Fruit fly (Drosophila melanogaster) whole organism, embryonic: ENCODE data around the gene Arfip.

Experiments used
- BEAF-32 ChIP-seq: fragments of 200-800 bp; sonication (Bioruptor generic); optimal IDR thresholded peaks from 3 replicates; lab custom pipeline; 2017; ENCODE audit warnings: missing biosample characterization, missing genetic modification characterization, mild to moderate bottlenecking, moderate library complexity, missing genetic modification reagents
- CG11695 ChIP-seq: fragments of 200-800 bp; sonication (Bioruptor generic); IDR thresholded peaks from 3 replicates; pipeline ENCODE4 v1.3.6; 2022; ENCODE audit warnings: missing biosample characterization, missing genetic modification characterization
- CG12219 ChIP-seq: fragments of 200-800 bp; sonication (Bioruptor generic); optimal IDR thresholded peaks from 3 replicates; lab custom pipeline; 2018; ENCODE audit warnings: missing biosample characterization, mild to moderate bottlenecking, missing genetic modification characterization
- CG12299 ChIP-seq: fragments of 200-800 bp; sonication (Bioruptor generic); optimal IDR thresholded peaks from 2 replicates; lab custom pipeline; 2018; ENCODE audit warnings: missing biosample characterization, mild to moderate bottlenecking, missing genetic modification characterization
- CG14965 ChIP-seq: fragments of 200-800 bp; sonication (Bioruptor generic); optimal IDR thresholded peaks from 2 replicates; lab custom pipeline; 2016; ENCODE audit warnings: missing biosample characterization, missing genetic modification characterization, borderline replicate concordance
- CG15073 ChIP-seq: fragments of 200-800 bp; sonication (Bioruptor generic); optimal IDR thresholded peaks from 2 replicates; lab custom pipeline; 2016; ENCODE audit warnings: missing biosample characterization, missing genetic modification characterization
- CG15269 ChIP-seq: fragments of 200-800 bp; sonication (Bioruptor generic); optimal IDR thresholded peaks from 2 replicates; lab custom pipeline; 2018; ENCODE audit warnings: missing biosample characterization, mild to moderate bottlenecking, missing genetic modification characterization, moderate library complexity
- CG1529 ChIP-seq: fragments of 200-800 bp; sonication (Bioruptor generic); optimal IDR thresholded peaks from 3 replicates; lab custom pipeline; 2018; ENCODE audit warnings: missing biosample characterization, missing genetic modification characterization
- CG15601 ChIP-seq: fragments of 200-800 bp; sonication (Bioruptor generic); optimal IDR thresholded peaks from 3 replicates; lab custom pipeline; 2019; ENCODE audit warnings: missing biosample characterization, mild to moderate bottlenecking, missing genetic modification characterization, moderate library complexity
- CG17328 ChIP-seq: fragments of 200-800 bp; sonication (Bioruptor generic); IDR thresholded peaks from 2 replicates; pipeline ENCODE4 v1.3.6; 2022; ENCODE audit warnings: missing biosample characterization, missing genetic modification characterization
- CG18476 ChIP-seq: fragments of 200-800 bp; sonication (Bioruptor generic); optimal IDR thresholded peaks from 2 replicates; lab custom pipeline; 2016; ENCODE audit warnings: missing biosample characterization, mild to moderate bottlenecking, missing genetic modification characterization
- CG2120 ChIP-seq: fragments of 200-800 bp; sonication (Bioruptor generic); optimal IDR thresholded peaks from 3 replicates; lab custom pipeline; 2016; ENCODE audit warnings: missing biosample characterization, missing genetic modification characterization
- CG31224 ChIP-seq: fragments of 200-800 bp; sonication (Bioruptor generic); IDR thresholded peaks from 2 replicates; pipeline ENCODE4 v1.3.6; 2022; ENCODE audit warnings: missing biosample characterization, missing genetic modification characterization
- CG3847 ChIP-seq: fragments of 200-800 bp; sonication (Bioruptor generic); IDR thresholded peaks from 2 replicates; pipeline ENCODE4 v1.3.6; 2022; ENCODE audit warnings: missing biosample characterization, missing genetic modification characterization
- CG3995 ChIP-seq: fragments of 200-800 bp; sonication (Bioruptor generic); optimal IDR thresholded peaks from 3 replicates; lab custom pipeline; 2016; ENCODE audit warnings: missing biosample characterization, missing genetic modification characterization
- CG4328 ChIP-seq: fragments of 200-800 bp; sonication (Bioruptor generic); optimal IDR thresholded peaks from 3 replicates; lab custom pipeline; 2017; ENCODE audit warnings: missing biosample characterization, missing genetic modification reagents, missing genetic modification characterization
- CG6765 ChIP-seq: fragments of 200-800 bp; sonication (Bioruptor generic); optimal IDR thresholded peaks from 3 replicates; lab custom pipeline; 2017; ENCODE audit warnings: missing biosample characterization, mild to moderate bottlenecking, missing genetic modification characterization
- CG7963 ChIP-seq: fragments of 200-800 bp; sonication (Bioruptor generic); IDR thresholded peaks from 3 replicates; pipeline ENCODE4 v1.3.6; 2022; ENCODE audit warnings: missing biosample characterization, missing genetic modification characterization; ENCODE audit not compliant: partially characterized antibody
- CTCF ChIP-seq: fragments of 200-800 bp; sonication (Bioruptor generic); optimal IDR thresholded peaks from 2 replicates; lab custom pipeline; 2017; ENCODE audit warnings: missing biosample characterization, mild to moderate bottlenecking, missing genetic modification characterization, moderate library complexity
- Doc3 ChIP-seq: fragments of 200-800 bp; sonication (Bioruptor generic); IDR thresholded peaks from 3 replicates; pipeline ENCODE4 v1.3.6; 2022; ENCODE audit warnings: missing biosample characterization, missing genetic modification characterization; ENCODE audit not compliant: partially characterized antibody
- ERR ChIP-seq: fragments of 200-800 bp; sonication (Bioruptor generic); optimal IDR thresholded peaks from 2 replicates; lab custom pipeline; 2016; ENCODE audit warnings: missing biosample characterization, missing genetic modification characterization
- Gug ChIP-seq: fragments of 200-800 bp; sonication (Bioruptor generic); IDR thresholded peaks from 4 replicates; pipeline ENCODE4 v1.3.6; 2022; ENCODE audit warnings: missing biosample characterization, missing genetic modification characterization
- HLH54F ChIP-seq: fragments of 200-800 bp; sonication (Bioruptor generic); optimal IDR thresholded peaks from 3 replicates; lab custom pipeline; 2016; ENCODE audit warnings: missing biosample characterization, missing genetic modification characterization
- HmgZ ChIP-seq: fragments of 200-800 bp; sonication (Bioruptor generic); optimal IDR thresholded peaks from 2 replicates; lab custom pipeline; 2018; ENCODE audit warnings: missing biosample characterization, mild to moderate bottlenecking, missing genetic modification characterization
- Hmr ChIP-seq: fragments of 200-800 bp; sonication (Bioruptor generic); optimal IDR thresholded peaks from 3 replicates; lab custom pipeline; 2017; ENCODE audit warnings: mild to moderate bottlenecking, missing biosample characterization, missing genetic modification reagents, missing genetic modification characterization
- Lpt ChIP-seq: fragments of >200 bp; optimal IDR thresholded peaks from 2 replicates; lab custom pipeline; 2018; ENCODE audit warnings: missing biosample characterization, missing genetic modification characterization
- Rx ChIP-seq: fragments of 200-800 bp; sonication (Bioruptor generic); IDR thresholded peaks from 2 replicates; pipeline ENCODE4 v1.3.6; 2022; ENCODE audit warnings: missing biosample characterization, missing genetic modification characterization
- Spps ChIP-seq: fragments of 200-800 bp; sonication (Bioruptor generic); optimal IDR thresholded peaks from 2 replicates; lab custom pipeline; 2018; ENCODE audit warnings: missing biosample characterization, mild to moderate bottlenecking, missing genetic modification characterization
- Xrp1 ChIP-seq: fragments of 200-800 bp; sonication (Bioruptor generic); IDR thresholded peaks from 2 replicates; pipeline ENCODE4 v1.3.6; 2022; ENCODE audit warnings: missing biosample characterization, missing genetic modification characterization
- ab ChIP-seq: fragments of 200-800 bp; sonication (Bioruptor generic); optimal IDR thresholded peaks from 2 replicates; lab custom pipeline; 2016; ENCODE audit warnings: missing biosample characterization, missing genetic modification characterization
- amos ChIP-seq: fragments of 200-800 bp; sonication (Bioruptor generic); IDR thresholded peaks from 2 replicates; pipeline ENCODE4 v1.3.6; 2022; ENCODE audit warnings: missing biosample characterization, missing genetic modification characterization; ENCODE audit not compliant: partially characterized antibody
- ap ChIP-seq: fragments of 200-800 bp; sonication (Bioruptor generic); IDR thresholded peaks from 2 replicates; pipeline ENCODE4 v1.3.6; 2022; ENCODE audit warnings: missing biosample characterization, missing genetic modification characterization
- az2 ChIP-seq: fragments of 200-800 bp; sonication (Bioruptor generic); optimal IDR thresholded peaks from 3 replicates; lab custom pipeline; 2016; ENCODE audit warnings: missing biosample characterization, missing genetic modification characterization
- cato ChIP-seq: fragments of 200-800 bp; sonication (Bioruptor generic); optimal IDR thresholded peaks from 2 replicates; lab custom pipeline; 2016; ENCODE audit warnings: missing biosample characterization, missing genetic modification characterization, borderline replicate concordance
- croc ChIP-seq: fragments of 200-800 bp; sonication (Bioruptor generic); conservative IDR thresholded peaks from 3 replicates; pipeline ENCODE4 v1.3.6; 2022; ENCODE audit warnings: missing biosample characterization, missing genetic modification characterization
- cwo ChIP-seq: fragments of 200-800 bp; sonication (Bioruptor generic); optimal IDR thresholded peaks from 3 replicates; lab custom pipeline; 2017; ENCODE audit warnings: missing biosample characterization, missing genetic modification characterization, mild to moderate bottlenecking, moderate library complexity, missing genetic modification reagents
- dati ChIP-seq: fragments of 200-800 bp; sonication (Bioruptor generic); IDR thresholded peaks from 2 replicates; pipeline ENCODE4 v1.3.6; 2022; ENCODE audit warnings: missing biosample characterization, missing genetic modification characterization
- en ChIP-seq: fragments of 200-800 bp; sonication (Bioruptor generic); optimal IDR thresholded peaks from 2 replicates; lab custom pipeline; 2016; ENCODE audit warnings: missing biosample characterization, missing genetic modification characterization
- gsb-n ChIP-seq: fragments of 200-800 bp; sonication (Bioruptor generic); optimal IDR thresholded peaks from 3 replicates; lab custom pipeline; 2018; ENCODE audit warnings: missing biosample characterization, mild to moderate bottlenecking, missing genetic modification characterization
- jumu ChIP-seq: fragments of 200-800 bp; sonication (Bioruptor generic); optimal IDR thresholded peaks from 3 replicates; lab custom pipeline; 2016; ENCODE audit warnings: missing biosample characterization, missing genetic modification characterization
- kay ChIP-seq: fragments of 200-800 bp; sonication (Bioruptor generic); optimal IDR thresholded peaks from 2 replicates; lab custom pipeline; 2016; ENCODE audit warnings: missing biosample characterization, missing genetic modification characterization
- lab ChIP-seq: fragments of 200-800 bp; sonication (Bioruptor generic); optimal IDR thresholded peaks from 3 replicates; lab custom pipeline; 2017; ENCODE audit warnings: missing biosample characterization, missing genetic modification characterization, mild to moderate bottlenecking, moderate library complexity, missing genetic modification reagents
- mld ChIP-seq: fragments of 200-800 bp; sonication (Bioruptor generic); IDR thresholded peaks from 3 replicates; pipeline ENCODE4 v1.3.6; 2022; ENCODE audit warnings: missing biosample characterization, missing genetic modification characterization; ENCODE audit not compliant: partially characterized antibody
- prd ChIP-seq, 3 experiments: fragments of >200 bp in 2 of 3; fragments of 200-800 bp in 1 of 3; sonication (Bioruptor generic) in 1 of 3; optimal IDR thresholded peaks in 2 of 3; IDR thresholded peaks in 1 of 3; 2 replicates in 2 of 3; 3 replicates in 1 of 3; pipeline versions ENCODE4 v1.3.6 to Lab custom; 2017 to 2022; ENCODE audit warnings: missing biosample characterization in 1 of 3, missing genetic modification characterization in 1 of 3
- pzg ChIP-seq: fragments of 200-800 bp; sonication (Bioruptor generic); optimal IDR thresholded peaks from 3 replicates; lab custom pipeline; 2018; ENCODE audit warnings: missing biosample characterization, mild to moderate bottlenecking, missing genetic modification characterization, moderate library complexity
- stc ChIP-seq: fragments of 200-800 bp; sonication (Bioruptor generic); IDR thresholded peaks from 2 replicates; pipeline ENCODE4 v1.3.6; 2022; ENCODE audit warnings: missing biosample characterization, missing genetic modification characterization
- tin ChIP-seq: fragments of 200-800 bp; sonication (Bioruptor generic); optimal IDR thresholded peaks from 3 replicates; lab custom pipeline; 2016; ENCODE audit warnings: missing biosample characterization, missing genetic modification characterization
- tna ChIP-seq: fragments of 200-800 bp; sonication (Bioruptor generic); IDR thresholded peaks from 2 replicates; pipeline ENCODE4 v1.3.6; 2022; ENCODE audit warnings: missing biosample characterization, missing genetic modification characterization; ENCODE audit not compliant: partially characterized antibody
- wdn ChIP-seq: fragments of 200-800 bp; sonication (Bioruptor generic); IDR thresholded peaks from 2 replicates; pipeline ENCODE4 v1.3.6; 2022; ENCODE audit warnings: missing biosample characterization, missing genetic modification characterization
- wek ChIP-seq: fragments of 200-800 bp; sonication (Bioruptor generic); optimal IDR thresholded peaks from 3 replicates; lab custom pipeline; 2018; ENCODE audit warnings: missing biosample characterization, mild to moderate bottlenecking, missing genetic modification characterization, moderate library complexity
- zf30C ChIP-seq: fragments of 200-800 bp; sonication (Bioruptor generic); optimal IDR thresholded peaks from 3 replicates; lab custom pipeline; 2018; ENCODE audit warnings: missing biosample characterization, mild to moderate bottlenecking, missing genetic modification characterization

Gene Arfip

dm6 chr3R:11198062-11198472 lies 36.7 kb downstream of the Arfip start (continued):
- TF ChIP-seq ab (GFP tag; lab: Kevin White, UChicago) (no peak), CG15601 (tag; lab: Kevin White, UChicago) (no peak), CG7963 (no peak), Doc3 (GFP tag; lab: Robert Waterston, UW) (no peak), CG12219 (GFP tag; lab: Kevin White, UChicago) (no peak), Spps (tag; lab: Kevin White, UChicago) (no peak), amos (GFP tag; lab: Robert Waterston, UW) (no peak), BEAF-32 (GFP tag; lab: Kevin White, UChicago) (no peak), wek (GFP tag; lab: Kevin White, UChicago) (no peak), HmgZ (tag; lab: Kevin White, UChicago) (peak; percentile 52), CG3995 (GFP tag; lab: Kevin White, UChicago) (no peak), cwo (GFP tag; lab: Kevin White, UChicago) (peak; percentile 79), stc (GFP tag; lab: Robert Waterston, UW) (no peak), wdn (no peak), CG6765 (GFP tag; lab: Kevin White, UChicago) (no peak), mld (GFP tag; lab: Robert Waterston, UW) (no peak), lab (peak; percentile 45), CG14965 (no peak), cato (GFP tag; lab: Kevin White, UChicago) (no peak), CTCF (GFP tag; lab: Kevin White, UChicago) (no peak), tin (GFP tag; lab: Kevin White, UChicago) (no peak), CG1529 (GFP tag; lab: Kevin White, UChicago) (no peak), jumu (GFP tag; lab: Kevin White, UChicago) (no peak), CG11695 (GFP tag; lab: Robert Waterston, UW) (no peak; the same call in 2 of the 3 replicates), HLH54F (no peak), CG15269 (tag; lab: Kevin White, UChicago) (no peak), ap (GFP tag; lab: Robert Waterston, UW) (no peak), CG3847 (GFP tag; lab: Robert Waterston, UW) (no peak), CG4328 (no peak), az2 (no peak), Rx (no peak), gsb-n (no peak), croc (GFP tag; lab: Robert Waterston, UW) (no peak), CG31224 (GFP tag; lab: Robert Waterston, UW) (no peak), Xrp1 (GFP tag; lab: Robert Waterston, UW) (peak; percentile 46; the same call in 1 of the 2 replicates), kay (no peak), ERR (GFP tag; lab: Kevin White, UChicago) (no peak), CG12299 (tag; lab: Kevin White, UChicago) (no peak), tna (GFP tag; lab: Robert Waterston, UW) (peak; percentile 13; the same call in 1 of the 2 replicates), zf30C (GFP tag; lab: Kevin White, UChicago) (no peak), Gug (GFP tag; lab: Robert Waterston, UW) (no peak), Lpt (no peak), en (GFP tag; lab: Kevin White, UChicago) (no peak), prd (optimal IDR thresholded peaks at IDR 0.05; lab: Kevin White, UChicago) (no peak), prd (GFP tag; IDR thresholded peaks at IDR 0.05; lab: Robert Waterston, UW) (no peak), dati (no peak), Hmr (GFP tag; lab: Kevin White, UChicago) (peak; percentile 17), pzg (GFP tag; lab: Kevin White, UChicago) (no peak), CG18476 (GFP tag; lab: Kevin White, UChicago) (no peak), CG17328 (GFP tag; lab: Robert Waterston, UW) (no peak), CG2120 (peak; percentile 3), CG15073 (GFP tag; lab: Kevin White, UChicago) (no peak)
